Worm (Caenorhabditis elegans) whole organism, late embryonic: ENCODE results near the gene cpg-18.

Experiments used
- C08G9.2 ChIP-seq: sonication (generic microtip); optimal IDR thresholded peaks from 2 replicates; lab custom pipeline; 2016; ENCODE audit warnings: mild to moderate bottlenecking, missing genetic modification characterization, moderate library complexity, missing compliant biosample characterization
- C38D4.7 ChIP-seq: fragments of 200-800 bp; sonication (Bioruptor generic); optimal IDR thresholded peaks from 2 replicates; lab custom pipeline; 2018; ENCODE audit warnings: mild to moderate bottlenecking, missing genetic modification characterization, moderate library complexity, missing compliant biosample characterization
- K09A11.1 ChIP-seq: sonication (generic microtip); optimal IDR thresholded peaks from 2 replicates; lab custom pipeline; 2017; ENCODE audit warnings: antibody characterized with exemption, mild to moderate bottlenecking, missing genetic modification characterization, missing compliant biosample characterization; ENCODE audit not compliant: insufficient read depth
- T23F11.4 ChIP-seq: fragments of 200-800 bp; sonication (Bioruptor generic); optimal IDR thresholded peaks from 2 replicates; lab custom pipeline; 2018; ENCODE audit warnings: mild to moderate bottlenecking, missing genetic modification characterization, missing compliant biosample characterization
- ceh-14 ChIP-seq: sonication (generic microtip); optimal IDR thresholded peaks from 2 replicates; lab custom pipeline; 2016; ENCODE audit warnings: missing genotype, missing genetic modification characterization, missing compliant biosample characterization
- ceh-18 ChIP-seq: sonication (generic microtip); optimal IDR thresholded peaks from 2 replicates; lab custom pipeline; 2016; ENCODE audit warnings: missing genetic modification characterization, missing compliant biosample characterization
- ceh-19 ChIP-seq: fragments of 200-800 bp; sonication (Bioruptor generic); optimal IDR thresholded peaks from 2 replicates; lab custom pipeline; 2018; ENCODE audit warnings: mild to moderate bottlenecking, missing genetic modification characterization, missing compliant biosample characterization
- ceh-22 ChIP-seq: sonication (generic microtip); optimal IDR thresholded peaks from 2 replicates; lab custom pipeline; 2017; ENCODE audit warnings: missing biosample characterization, missing genetic modification characterization
- ceh-31 ChIP-seq: sonication (generic microtip); optimal IDR thresholded peaks from 2 replicates; lab custom pipeline; 2016; ENCODE audit warnings: missing genetic modification characterization, missing compliant biosample characterization
- ceh-34 ChIP-seq: sonication (generic microtip); optimal IDR thresholded peaks from 2 replicates; lab custom pipeline; 2016; ENCODE audit warnings: mild to moderate bottlenecking, missing genetic modification characterization, missing compliant biosample characterization
- ceh-45 ChIP-seq: fragments of 200-800 bp; sonication (Bioruptor generic); IDR thresholded peaks from 2 replicates; pipeline ENCODE4 v1.3.6; 2022; ENCODE audit warnings: missing genetic modification reagents, missing genetic modification characterization, missing compliant biosample characterization
- ceh-9 ChIP-seq: sonication (generic microtip); optimal IDR thresholded peaks from 2 replicates; lab custom pipeline; 2016; ENCODE audit warnings: mild to moderate bottlenecking, missing genetic modification characterization, inconsistent platforms, missing compliant biosample characterization
- che-1 ChIP-seq: sonication (generic microtip); optimal IDR thresholded peaks from 2 replicates; lab custom pipeline; 2016; ENCODE audit warnings: mild to moderate bottlenecking, missing genetic modification characterization, missing compliant biosample characterization
- ets-4 ChIP-seq: sonication (generic microtip); optimal IDR thresholded peaks from 2 replicates; lab custom pipeline; 2016; ENCODE audit warnings: missing genetic modification characterization, missing compliant biosample characterization
- fkh-6 ChIP-seq: sonication (generic microtip); optimal IDR thresholded peaks from 2 replicates; lab custom pipeline; 2016; ENCODE audit warnings: missing genetic modification characterization, missing compliant biosample characterization
- hlh-6 ChIP-seq: sonication (generic microtip); optimal IDR thresholded peaks from 2 replicates; lab custom pipeline; 2016; ENCODE audit warnings: missing genotype, missing genetic modification characterization, missing compliant biosample characterization
- hlh-8 ChIP-seq: sonication (generic microtip); optimal IDR thresholded peaks from 2 replicates; lab custom pipeline; 2016; ENCODE audit warnings: missing genotype, missing genetic modification characterization, missing compliant biosample characterization
- nfya-1 ChIP-seq: sonication (generic microtip); optimal IDR thresholded peaks from 2 replicates; lab custom pipeline; 2017; ENCODE audit warnings: missing genetic modification characterization, mild to moderate bottlenecking, missing compliant biosample characterization, antibody characterized with exemption, moderate library complexity
- nhr-11 ChIP-seq: fragments of 150-350 bp; optimal IDR thresholded peaks from 2 replicates; lab custom pipeline; 2014; ENCODE audit warnings: missing biosample characterization, missing genetic modification characterization
- nhr-232 ChIP-seq: sonication (generic microtip); optimal IDR thresholded peaks from 2 replicates; lab custom pipeline; 2016; ENCODE audit warnings: missing genetic modification characterization, missing compliant biosample characterization
- pag-3 ChIP-seq: sonication (generic microtip); optimal IDR thresholded peaks from 2 replicates; lab custom pipeline; 2016; ENCODE audit warnings: missing compliant biosample characterization, missing genetic modification characterization, borderline replicate concordance
- pax-1 ChIP-seq: fragments of 150-350 bp; optimal IDR thresholded peaks from 2 replicates; lab custom pipeline; 2014; ENCODE audit warnings: missing biosample characterization, missing genetic modification characterization
- pha-2 ChIP-seq: sonication (generic microtip); optimal IDR thresholded peaks from 2 replicates; lab custom pipeline; 2017; ENCODE audit warnings: mild to moderate bottlenecking, missing genetic modification characterization, missing compliant biosample characterization
- pha-4 ChIP-seq: fragments of 150-350 bp; optimal IDR thresholded peaks from 2 replicates; lab custom pipeline; 2018; ENCODE audit warnings: missing biosample characterization, missing genetic modification reagents, missing genetic modification characterization
- pqm-1 ChIP-seq: sonication (generic microtip); optimal IDR thresholded peaks from 2 replicates; lab custom pipeline; 2016; ENCODE audit warnings: missing genetic modification characterization, missing compliant biosample characterization
- pros-1 ChIP-seq: fragments of 150-350 bp; optimal IDR thresholded peaks from 2 replicates; lab custom pipeline; 2014; ENCODE audit warnings: missing biosample characterization, missing genetic modification reagents, missing genetic modification characterization
- ref-2 ChIP-seq: sonication (generic microtip); optimal IDR thresholded peaks from 2 replicates; lab custom pipeline; 2016; ENCODE audit warnings: missing genetic modification characterization, missing compliant biosample characterization
- sox-2 ChIP-seq: fragments of 200-800 bp; sonication (Bioruptor generic); IDR thresholded peaks from 2 replicates; pipeline ENCODE4 v1.3.6; 2022; ENCODE audit warnings: missing genetic modification reagents, missing genetic modification characterization, missing compliant biosample characterization
- syd-9 ChIP-seq: sonication (generic microtip); optimal IDR thresholded peaks from 2 replicates; lab custom pipeline; 2016; ENCODE audit warnings: mild to moderate bottlenecking, missing genetic modification characterization, moderate library complexity, missing compliant biosample characterization
- tbx-2 ChIP-seq: sonication (generic microtip); optimal IDR thresholded peaks from 2 replicates; lab custom pipeline; 2016; ENCODE audit warnings: missing genetic modification characterization, missing compliant biosample characterization
- tbx-7 ChIP-seq: sonication (generic microtip); optimal IDR thresholded peaks from 2 replicates; lab custom pipeline; 2016; ENCODE audit warnings: missing genotype, missing genetic modification characterization, missing compliant biosample characterization
- ttx-3 ChIP-seq: sonication (generic microtip); optimal IDR thresholded peaks from 2 replicates; lab custom pipeline; 2016; ENCODE audit warnings: missing genetic modification reagents, missing genetic modification characterization, missing compliant biosample characterization
- unc-42 ChIP-seq: sonication (generic microtip); optimal IDR thresholded peaks from 2 replicates; lab custom pipeline; 2016; ENCODE audit warnings: missing genotype, missing genetic modification characterization, missing compliant biosample characterization
- unc-55 ChIP-seq: sonication (generic microtip); optimal IDR thresholded peaks from 2 replicates; lab custom pipeline; 2017; ENCODE audit warnings: missing biosample characterization, missing genetic modification reagents, missing genetic modification characterization
- zip-5 ChIP-seq: sonication (generic microtip); optimal IDR thresholded peaks from 2 replicates; lab custom pipeline; 2016; ENCODE audit warnings: missing genetic modification characterization, missing compliant biosample characterization

The cpg-18 gene

DNA sequence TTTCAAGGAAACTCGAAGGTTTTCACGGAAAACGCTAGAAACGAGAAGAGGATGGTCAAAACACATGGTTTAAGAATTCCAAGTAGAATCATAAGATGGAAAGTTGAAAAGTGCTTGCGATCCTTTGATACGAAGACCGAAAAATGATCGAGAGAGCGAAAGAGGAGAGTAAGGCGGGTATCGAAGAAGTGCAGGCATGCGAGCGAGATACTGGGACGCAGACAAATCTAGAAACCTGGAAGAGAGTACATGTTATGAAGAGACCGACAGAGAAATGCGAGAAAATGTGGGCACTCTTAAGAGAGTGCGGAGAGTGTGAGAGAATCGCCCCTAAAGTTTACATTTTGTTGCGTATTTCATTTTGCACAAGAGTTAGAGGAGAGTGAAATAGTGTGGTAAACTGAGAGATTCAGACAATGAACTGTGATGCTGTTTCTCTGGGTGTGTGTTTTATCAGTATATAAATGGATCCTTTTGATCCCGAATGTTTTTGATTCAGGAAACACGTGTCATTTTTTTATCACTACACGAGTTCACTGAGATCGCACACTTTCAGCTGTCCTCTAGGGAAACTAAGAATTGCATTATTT is 19.2 kb downstream of the cpg-18 start:
- TF ChIP-seq fkh-6 (tag; lab: Kevin White, UChicago), result no peak
- TF ChIP-seq ttx-3 (tag; lab: Kevin White, UChicago), result no peak
- TF ChIP-seq ets-4 (tag; lab: Kevin White, UChicago), result peak; percentile 9
- peak; percentile 59 for TF ChIP-seq ceh-31 (tag; lab: Kevin White, UChicago)
- peak; percentile 52 for TF ChIP-seq tbx-2
- TF ChIP-seq ceh-22 (tag; lab: Kevin White, UChicago), result peak; percentile 43
- TF ChIP-seq ceh-14 (tag; lab: Kevin White, UChicago), result no peak
- peak; percentile 73 for TF ChIP-seq pros-1 (tag; lab: Kevin White, UChicago)
- TF ChIP-seq ceh-34 (tag; lab: Kevin White, UChicago), result peak; percentile 77
- TF ChIP-seq pax-1 (tag; lab: Kevin White, UChicago), result peak; percentile 14
- no peak for TF ChIP-seq tbx-7 (tag; lab: Kevin White, UChicago)
- peak; percentile 0 for TF ChIP-seq pqm-1 (tag; lab: Kevin White, UChicago)
- peak; percentile 49 for TF ChIP-seq ref-2 (tag; lab: Kevin White, UChicago)
- no peak for TF ChIP-seq ceh-9 (tag; lab: Kevin White, UChicago)
- peak; percentile 40 for TF ChIP-seq unc-55 (GFP tag; lab: Kevin White, UChicago)
- peak; percentile 11 for TF ChIP-seq unc-42
- TF ChIP-seq nfya-1 (tag; lab: Kevin White, UChicago), result peak; percentile 79
- peak; percentile 44 for TF ChIP-seq C08G9.2 (tag; lab: Kevin White, UChicago)
- no peak for TF ChIP-seq pha-2 (tag; lab: Kevin White, UChicago)
- no peak for TF ChIP-seq hlh-6 (tag; lab: Kevin White, UChicago)
- TF ChIP-seq ceh-18 (tag; lab: Kevin White, UChicago), result peak; percentile 44
- no peak for TF ChIP-seq K09A11.1 (tag; lab: Kevin White, UChicago)

DNA sequence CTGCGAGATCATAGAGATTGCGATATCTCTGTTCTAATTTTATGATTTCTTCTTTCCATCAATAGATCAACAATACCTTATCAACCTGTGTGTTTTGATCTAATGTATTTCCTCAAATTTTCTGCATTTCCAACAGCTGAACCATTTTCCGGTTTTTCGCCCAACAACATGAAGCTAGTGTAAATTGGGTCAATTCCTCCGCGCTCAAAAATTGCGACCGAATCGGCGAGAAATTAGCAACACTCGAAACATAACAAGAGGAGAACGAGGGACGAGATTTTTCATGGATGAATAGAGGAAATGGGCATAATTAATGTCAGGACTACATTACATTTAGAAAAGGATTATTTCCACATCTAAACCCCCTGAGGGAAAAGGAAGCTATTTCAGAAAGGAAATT is 20.0 kb downstream of the cpg-18 start:
- no peak for TF ChIP-seq pha-4
- peak; percentile 43 for TF ChIP-seq ceh-31 (tag; lab: Kevin White, UChicago)
- TF ChIP-seq hlh-8 (tag; lab: Kevin White, UChicago), result no peak
- TF ChIP-seq pag-3 (tag; lab: Kevin White, UChicago), result no peak
- TF ChIP-seq syd-9 (tag; lab: Kevin White, UChicago), result no peak
- TF ChIP-seq nfya-1 (tag; lab: Kevin White, UChicago), result no peak
- TF ChIP-seq ceh-19 (GFP tag; lab: Kevin White, UChicago), result no peak
- TF ChIP-seq zip-5 (tag; lab: Kevin White, UChicago), result no peak

- no peak for TF ChIP-seq ceh-22 (tag; lab: Kevin White, UChicago)
- no peak for TF ChIP-seq pax-1 (tag; lab: Kevin White, UChicago)
- TF ChIP-seq ceh-34 (tag; lab: Kevin White, UChicago), result no peak
- no peak for TF ChIP-seq T23F11.4 (GFP tag; lab: Kevin White, UChicago)
- no peak for TF ChIP-seq nhr-11 (tag; lab: Kevin White, UChicago)
- no peak for TF ChIP-seq ceh-14 (tag; lab: Kevin White, UChicago)
These were observed 21.1 kb downstream of the cpg-18 start for ce11 chrIV:5755922-5756321.

DNA sequence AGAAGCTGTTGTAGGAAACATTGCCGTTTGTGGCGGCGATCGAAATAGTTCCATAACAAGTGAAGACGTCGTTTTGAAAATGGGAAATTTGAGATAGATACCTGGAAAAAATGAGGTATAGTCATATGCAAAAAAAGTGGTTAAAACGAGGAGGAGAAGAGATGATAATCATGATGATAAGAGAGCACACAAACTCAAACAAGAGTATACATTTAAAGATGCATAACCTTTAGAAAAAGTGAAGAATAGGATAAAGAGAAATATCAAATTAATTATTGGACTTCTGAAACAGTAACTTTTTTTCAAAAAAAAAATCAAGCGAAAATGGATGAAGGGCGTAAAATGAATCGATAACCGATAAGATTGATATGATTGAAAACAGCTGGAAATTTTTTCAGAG is 22.9 kb downstream of the cpg-18 start, which contains the start of gene nhr-46:
Gene nhr-46, minus strand, starts transcription at position 101 of the 400 bp plus-strand sequence.
- TF ChIP-seq unc-42 (no peak), ttx-3 (tag; lab: Kevin White, UChicago) (no peak), nhr-232 (tag; lab: Kevin White, UChicago) (no peak), C38D4.7 (GFP tag; lab: Kevin White, UChicago) (no peak), pros-1 (tag; lab: Kevin White, UChicago) (no peak), ceh-31 (tag; lab: Kevin White, UChicago) (no peak), pax-1 (tag; lab: Kevin White, UChicago) (no peak), che-1 (tag; lab: Kevin White, UChicago) (no peak), fkh-6 (tag; lab: Kevin White, UChicago) (no peak), sox-2 (GFP tag; lab: Robert Waterston, UW) (no peak), ceh-45 (no peak), ceh-9 (tag; lab: Kevin White, UChicago) (no peak), ceh-14 (tag; lab: Kevin White, UChicago) (no peak), ref-2 (tag; lab: Kevin White, UChicago) (no peak)
